Worm (Caenorhabditis elegans): Measurements from ENCODE around the gene F28H6.4.

Gene F28H6.4

ce11 chrX:14179488-14179887 is 51.8 kb downstream of the F28H6.4 start:
- no peak for TF ChIP-seq unc-62 (GFP tag; optimal IDR thresholded peaks at IDR 0.05)

- TF ChIP-seq unc-62 (GFP tag; optimal IDR thresholded peaks at IDR 0.05): no peak
Measured at ce11 chrX:14180151-14180550, 52.5 kb downstream of the F28H6.4 start, which contains the start of gene C37E2.3. TSS of gene C37E2.3 (plus strand) at chrX:14180451.

ce11 chrX:14182514-14182913 is 54.8 kb downstream of the F28H6.4 start:
- TF ChIP-seq unc-62 (GFP tag; optimal IDR thresholded peaks at IDR 0.05): no peak
